Fruit fly (Drosophila melanogaster) whole organism, prepupa: ENCODE results near the gene Polr2G.

ENCODE experiments used
- Blimp-1 ChIP-seq: fragments of 200-800 bp; sonication (Bioruptor generic); optimal IDR thresholded peaks from 3 replicates; lab custom pipeline; 2017; ENCODE audit warnings: missing biosample characterization, missing genetic modification characterization, mild to moderate bottlenecking, moderate library complexity, missing genetic modification reagents
- CG10631 ChIP-seq: fragments of 200-800 bp; sonication (Bioruptor generic); optimal IDR thresholded peaks from 2 replicates; lab custom pipeline; 2016; ENCODE audit warnings: missing biosample characterization, missing genetic modification characterization
- CG10669 ChIP-seq: fragments of 200-800 bp; sonication (Bioruptor generic); optimal IDR thresholded peaks from 3 replicates; lab custom pipeline; 2018; ENCODE audit warnings: missing biosample characterization, mild to moderate bottlenecking, missing genetic modification characterization, moderate library complexity
- CG11294 ChIP-seq: fragments of 200-800 bp; sonication (Bioruptor generic); IDR thresholded peaks from 2 replicates; pipeline ENCODE4 v1.3.6; 2022; ENCODE audit warnings: missing biosample characterization, missing genetic modification characterization
- CG11762 ChIP-seq: fragments of 200-800 bp; sonication (Bioruptor generic); optimal IDR thresholded peaks from 3 replicates; lab custom pipeline; 2016; ENCODE audit warnings: missing biosample characterization, missing genetic modification characterization; ENCODE audit not compliant: insufficient read depth
- CG11902 ChIP-seq: fragments of 200-800 bp; sonication (Bioruptor generic); optimal IDR thresholded peaks from 3 replicates; lab custom pipeline; 2016; ENCODE audit warnings: missing biosample characterization, missing genetic modification characterization
- CG15336 ChIP-seq: fragments of 200-800 bp; sonication (Bioruptor generic); IDR thresholded peaks from 2 replicates; pipeline ENCODE4 v1.3.6; 2022; ENCODE audit warnings: missing biosample characterization, missing genetic modification characterization
- CG1621 ChIP-seq: fragments of 200-800 bp; sonication (Bioruptor generic); optimal IDR thresholded peaks from 3 replicates; lab custom pipeline; 2018; ENCODE audit warnings: missing biosample characterization, mild to moderate bottlenecking, missing genetic modification characterization
- CG16779 ChIP-seq: fragments of 200-800 bp; sonication (Bioruptor generic); optimal IDR thresholded peaks from 3 replicates; lab custom pipeline; 2017; ENCODE audit warnings: missing biosample characterization, mild to moderate bottlenecking, missing genetic modification characterization
- CG31627 ChIP-seq: fragments of 200-800 bp; sonication (Bioruptor generic); optimal IDR thresholded peaks from 3 replicates; lab custom pipeline; 2016; ENCODE audit warnings: missing biosample characterization, missing genetic modification characterization
- CG34406 ChIP-seq: fragments of 200-800 bp; sonication (Bioruptor generic); optimal IDR thresholded peaks from 3 replicates; lab custom pipeline; 2016; ENCODE audit warnings: missing biosample characterization, missing genetic modification characterization
- CG3919 ChIP-seq: fragments of 200-800 bp; sonication (Bioruptor generic); optimal IDR thresholded peaks from 3 replicates; lab custom pipeline; 2016; ENCODE audit warnings: missing biosample characterization, missing genetic modification characterization
- CG6163 ChIP-seq: fragments of 200-800 bp; sonication (Bioruptor generic); IDR thresholded peaks from 3 replicates; pipeline ENCODE4 v1.3.6; 2022; ENCODE audit warnings: missing biosample characterization, missing genetic modification characterization
- CG6808 ChIP-seq: fragments of 200-800 bp; sonication (Bioruptor generic); optimal IDR thresholded peaks from 3 replicates; lab custom pipeline; 2017; ENCODE audit warnings: missing biosample characterization, missing genetic modification characterization, mild to moderate bottlenecking, moderate library complexity, missing genetic modification reagents
- CG6854 ChIP-seq: fragments of 200-800 bp; sonication (Bioruptor generic); optimal IDR thresholded peaks from 2 replicates; lab custom pipeline; 2017; ENCODE audit warnings: missing biosample characterization, mild to moderate bottlenecking, missing genetic modification characterization
- CG8319 ChIP-seq: fragments of 200-800 bp; sonication (Bioruptor generic); optimal IDR thresholded peaks from 3 replicates; lab custom pipeline; 2016; ENCODE audit warnings: missing biosample characterization, missing genetic modification characterization
- CG9139 ChIP-seq: fragments of 200-800 bp; sonication (Bioruptor generic); optimal IDR thresholded peaks from 3 replicates; lab custom pipeline; 2017; ENCODE audit warnings: missing biosample characterization, mild to moderate bottlenecking, missing genetic modification characterization
- Eip75B ChIP-seq: fragments of 200-800 bp; sonication (Bioruptor generic); optimal IDR thresholded peaks from 3 replicates; lab custom pipeline; 2016; ENCODE audit warnings: missing biosample characterization, missing genetic modification characterization
- Eip78C ChIP-seq: fragments of 200-800 bp; sonication (Bioruptor generic); peaks from one replicate; lab custom pipeline; 2016; ENCODE audit warnings: missing biosample characterization, missing genetic modification characterization
- Ets21C ChIP-seq: fragments of 200-800 bp; sonication (Bioruptor generic); optimal IDR thresholded peaks from 3 replicates; lab custom pipeline; 2016; ENCODE audit warnings: missing biosample characterization, missing genetic modification characterization
- Ets96B ChIP-seq: fragments of 200-800 bp; optimal IDR thresholded peaks from 2 replicates; lab custom pipeline; 2019; ENCODE audit warnings: missing biosample characterization, mild to moderate bottlenecking, missing genetic modification characterization, moderate library complexity
- Gug ChIP-seq: fragments of 200-800 bp; sonication (Bioruptor generic); IDR thresholded peaks from 2 replicates; pipeline ENCODE4 v1.3.6; 2022; ENCODE audit warnings: missing biosample characterization, missing genetic modification characterization
- Hr38 ChIP-seq: sonication (Bioruptor generic); optimal IDR thresholded peaks from 2 replicates; lab custom pipeline; 2016; ENCODE audit warnings: missing biosample characterization, missing genetic modification characterization
- Lpt ChIP-seq: fragments of 200-800 bp; sonication (Bioruptor generic); optimal IDR thresholded peaks from 3 replicates; lab custom pipeline; 2016; ENCODE audit warnings: missing biosample characterization, missing genetic modification characterization
- Met ChIP-seq: fragments of 200-800 bp; sonication (Bioruptor generic); optimal IDR thresholded peaks from 3 replicates; lab custom pipeline; 2016; ENCODE audit warnings: missing biosample characterization, missing genetic modification characterization
- OdsH ChIP-seq: fragments of 200-800 bp; sonication (Bioruptor generic); optimal IDR thresholded peaks from 3 replicates; lab custom pipeline; 2016; ENCODE audit warnings: missing biosample characterization, missing genetic modification characterization
- acj6 ChIP-seq: fragments of 200-800 bp; sonication (Bioruptor generic); optimal IDR thresholded peaks from 3 replicates; lab custom pipeline; 2016; ENCODE audit warnings: missing biosample characterization, missing genetic modification characterization
- cyc ChIP-seq: fragments of 200-800 bp; sonication (Bioruptor generic); optimal IDR thresholded peaks from 3 replicates; lab custom pipeline; 2016; ENCODE audit warnings: missing biosample characterization, missing genetic modification characterization
- dsx ChIP-seq: fragments of 200-800 bp; optimal IDR thresholded peaks from 3 replicates; lab custom pipeline; 2019; ENCODE audit warnings: missing biosample characterization, mild to moderate bottlenecking, missing genetic modification characterization, moderate library complexity; ENCODE audit not compliant: poor library complexity, severe bottlenecking
- eg ChIP-seq: fragments of 200-800 bp; sonication (Bioruptor generic); IDR thresholded peaks from 3 replicates; pipeline ENCODE4 v1.3.6; 2022; ENCODE audit warnings: missing biosample characterization, missing genetic modification characterization
- esn ChIP-seq: fragments of 200-800 bp; sonication (Bioruptor generic); optimal IDR thresholded peaks from 2 replicates; lab custom pipeline; 2016; ENCODE audit warnings: missing biosample characterization, mild to moderate bottlenecking, missing genetic modification characterization, moderate library complexity
- fd59A ChIP-seq: fragments of 200-800 bp; sonication (Bioruptor generic); optimal IDR thresholded peaks from 2 replicates; lab custom pipeline; 2017; ENCODE audit warnings: missing biosample characterization, mild to moderate bottlenecking, missing genetic modification characterization, missing genetic modification reagents
- fkh ChIP-seq: fragments of 200-800 bp; sonication (Bioruptor generic); optimal IDR thresholded peaks from 3 replicates; lab custom pipeline; 2017; ENCODE audit warnings: missing biosample characterization, mild to moderate bottlenecking, missing genetic modification characterization, moderate library complexity
- lz ChIP-seq: fragments of 200-800 bp; sonication (Bioruptor generic); optimal IDR thresholded peaks from 3 replicates; lab custom pipeline; 2016; ENCODE audit warnings: missing biosample characterization, missing genetic modification characterization
- pdm3 ChIP-seq: fragments of 200-800 bp; sonication (Bioruptor generic); optimal IDR thresholded peaks from 3 replicates; lab custom pipeline; 2016; ENCODE audit warnings: missing biosample characterization, missing genetic modification characterization
- salr ChIP-seq, 2 experiments: fragments of 200-800 bp; sonication (Bioruptor generic); optimal IDR thresholded peaks; 3 replicates each; lab custom pipeline; 2016 to 2018; ENCODE audit warnings: missing biosample characterization in 2 of 2, missing genetic modification characterization in 2 of 2, mild to moderate bottlenecking in 1 of 2
- spab ChIP-seq: fragments of 200-800 bp; sonication (Bioruptor generic); optimal IDR thresholded peaks from 2 replicates; lab custom pipeline; 2017; ENCODE audit warnings: missing biosample characterization, mild to moderate bottlenecking, missing genetic modification characterization, missing genetic modification reagents
- ss ChIP-seq, 2 experiments: fragments of 200-800 bp; sonication (Bioruptor generic); optimal IDR thresholded peaks; 2 replicates in 1 of 2; 3 replicates in 1 of 2; lab custom pipeline; 2017 to 2018; ENCODE audit warnings: mild to moderate bottlenecking in 2 of 2, missing biosample characterization in 2 of 2, missing genetic modification characterization in 2 of 2, moderate library complexity in 1 of 2
- svp ChIP-seq: fragments of 200-800 bp; sonication (Bioruptor generic); peaks from one replicate; lab custom pipeline; 2016; ENCODE audit warnings: missing biosample characterization, missing genetic modification characterization
- topi ChIP-seq: fragments of 200-800 bp; sonication (Bioruptor generic); optimal IDR thresholded peaks from 3 replicates; lab custom pipeline; 2016; ENCODE audit warnings: missing biosample characterization, missing genetic modification characterization
- vri ChIP-seq: fragments of 200-800 bp; sonication (Bioruptor generic); optimal IDR thresholded peaks from 3 replicates; lab custom pipeline; 2016; ENCODE audit warnings: missing biosample characterization, mild to moderate bottlenecking, missing genetic modification characterization

Polr2G gene

dm6 chr3R:15198052-15198793, 24.8 kb downstream of the Polr2G start (continued):
- TF ChIP-seq dsx (GFP tag; lab: Kevin White, UChicago) (no peak), CG9139 (no peak), fkh (GFP tag; lab: Kevin White, UChicago) (peak; percentile 58), spab (GFP tag; lab: Kevin White, UChicago) (no peak), Gug (GFP tag; lab: Robert Waterston, UW) (no peak), CG16779 (tag; lab: Kevin White, UChicago) (no peak), ss (GFP tag; optimal IDR thresholded peaks at IDR 0.05; lab: Kevin White, UChicago) (no peak), OdsH (GFP tag; lab: Kevin White, UChicago) (no peak), topi (GFP tag; lab: Kevin White, UChicago) (no peak), CG11294 (GFP tag; lab: Robert Waterston, UW) (no peak), fd59A (GFP tag; lab: Kevin White, UChicago) (no peak), vri (GFP tag; lab: Kevin White, UChicago) (peak; percentile 75)

dm6 chr3R:15197373-15197772, 25.6 kb downstream of the Polr2G start:
- TF ChIP-seq acj6 (GFP tag; lab: Kevin White, UChicago): no peak
- peak; percentile 60 for TF ChIP-seq Eip78C (GFP tag; lab: Kevin White, UChicago)
- no peak for TF ChIP-seq Eip75B (GFP tag; lab: Kevin White, UChicago)
- no peak for TF ChIP-seq CG10669 (GFP tag; lab: Kevin White, UChicago)
- TF ChIP-seq CG34406 (GFP tag; lab: Kevin White, UChicago): no peak
- no peak for TF ChIP-seq Lpt (GFP tag; lab: Kevin White, UChicago)
- no peak for TF ChIP-seq CG1621 (tag; lab: Kevin White, UChicago)
- peak; percentile 22 for TF ChIP-seq CG6808 (GFP tag; lab: Kevin White, UChicago)
- TF ChIP-seq CG11294 (GFP tag; lab: Robert Waterston, UW): no peak
- TF ChIP-seq Ets21C (GFP tag; lab: Kevin White, UChicago): no peak
- TF ChIP-seq fkh (GFP tag; lab: Kevin White, UChicago): peak; percentile 60
- no peak for TF ChIP-seq CG11902 (GFP tag; lab: Kevin White, UChicago)
- TF ChIP-seq CG16779 (tag; lab: Kevin White, UChicago): no peak

dm6 chr3R:15196134-15197034, 26.6 kb downstream of the Polr2G start, which contains the start of the genes Kpc1 and CG42542:
Gene Kpc1, minus strand, starts transcription at chr3R:15196210.
Gene CG42542, plus strand, starts transcription at chr3R:15196598.
- TF ChIP-seq Ets96B (tag; lab: Kevin White, UChicago) (peak; percentile 45), Ets21C (GFP tag; lab: Kevin White, UChicago) (peak; percentile 75), Hr38 (no peak), vri (GFP tag; lab: Kevin White, UChicago) (peak; percentile 59), CG11762 (GFP tag; lab: Kevin White, UChicago) (peak; percentile 25), cyc (GFP tag; lab: Kevin White, UChicago) (peak; percentile 71), CG1621 (tag; lab: Kevin White, UChicago) (peak; percentile 3), salr (GFP tag; optimal IDR thresholded peaks at IDR 0.05; lab: Kevin White, UChicago) (peak; percentile 36 to 53), Lpt (GFP tag; lab: Kevin White, UChicago) (peak; percentile 47), CG6163 (GFP tag; lab: Robert Waterston, UW) (peak; percentile 29; the same call in 1 of the 3 replicates), CG15336 (GFP tag; lab: Robert Waterston, UW) (0 out of 2 replicates have a peak, but pooled peaks have one; percentile 8), CG11294 (GFP tag; lab: Robert Waterston, UW) (no peak), lz (GFP tag; lab: Kevin White, UChicago) (peak; percentile 84), eg (peak; percentile 65; the same call in 2 of the 3 replicates), svp (GFP tag; lab: Kevin White, UChicago) (peak; percentile 96), dsx (GFP tag; lab: Kevin White, UChicago) (no peak), OdsH (GFP tag; lab: Kevin White, UChicago) (peak; percentile 54), CG34406 (GFP tag; lab: Kevin White, UChicago) (peak; percentile 63), Met (GFP tag; lab: Kevin White, UChicago) (peak; percentile 81), pdm3 (GFP tag; lab: Kevin White, UChicago) (peak; percentile 83), CG31627 (GFP tag; lab: Kevin White, UChicago) (peak; percentile 80), fd59A (GFP tag; lab: Kevin White, UChicago) (peak; percentile 52), CG3919 (peak; percentile 73), CG10631 (GFP tag; lab: Kevin White, UChicago) (peak; percentile 75), ss (GFP tag; optimal IDR thresholded peaks at IDR 0.05; lab: Kevin White, UChicago) (peak in 1 of 2 experiments; percentile 32), acj6 (GFP tag; lab: Kevin White, UChicago) (peak; percentile 79), esn (GFP tag; lab: Kevin White, UChicago) (peak; percentile 80), CG8319 (peak; percentile 31), CG6854 (GFP tag; lab: Kevin White, UChicago) (no peak), Blimp-1 (GFP tag; lab: Kevin White, UChicago) (peak; percentile 86)
